Worm (Caenorhabditis elegans): ENCODE results near the gene Y37D8A.5.

Gene Y37D8A.5

DNA sequence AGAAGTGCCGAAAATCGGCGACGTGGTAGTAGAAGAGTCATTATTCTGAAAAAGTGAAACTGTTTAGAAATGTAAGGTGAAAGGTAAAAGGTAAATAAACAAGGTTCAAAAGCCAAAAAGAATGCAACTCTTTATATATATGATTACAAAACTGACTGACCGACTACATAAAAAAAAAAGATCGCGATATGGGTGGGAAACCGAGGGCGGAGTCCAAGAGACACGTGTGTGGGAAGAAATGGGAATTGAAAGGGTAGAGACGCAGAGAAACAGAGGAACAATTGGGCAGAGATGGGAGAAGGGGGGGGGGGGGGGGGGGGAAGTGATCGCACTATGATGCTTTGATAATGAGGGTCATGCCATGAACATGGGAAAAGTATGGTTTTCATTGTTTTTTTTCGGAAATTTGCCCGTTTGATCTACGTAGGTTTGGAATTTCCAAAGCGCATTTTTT, 16.4 kb downstream of the Y37D8A.5 start, which contains the start of gene Y37D8A.4 (continued):
- TF ChIP-seq ztf-22 (GFP tag; optimal IDR thresholded peaks at IDR 0.05) (peak; percentile 44), zfh-2 (GFP tag; conservative IDR thresholded peaks at IDR 0.05) (peak; percentile 82), ets-4 (GFP tag; optimal IDR thresholded peaks at IDR 0.05) (no peak), attf-5 (GFP tag; optimal IDR thresholded peaks at IDR 0.05) (peak; percentile 59), nfyb-1 (GFP tag; IDR thresholded peaks at IDR 0.05) (0 out of 2 replicates have a peak, but pooled peaks have one; percentile 9), sdz-38 (tag; optimal IDR thresholded peaks at IDR 0.05) (no peak), somi-1 (GFP tag; optimal IDR thresholded peaks at IDR 0.05) (peak; percentile 67), lin-54 (GFP tag; optimal IDR thresholded peaks at IDR 0.05) (peak; percentile 23), nhr-179 (tag; optimal IDR thresholded peaks at IDR 0.05) (no peak), cebp-1 (GFP tag; IDR thresholded peaks at IDR 0.05) (no peak), cebp-1 (tag; optimal IDR thresholded peaks at IDR 0.05) (peak; percentile 69), dox-1 (GFP tag; IDR thresholded peaks at IDR 0.05) (no peak), tbp1 (GFP tag; optimal IDR thresholded peaks at IDR 0.05) (peak; percentile 48), snpc-1.3 (tag; optimal IDR thresholded peaks at IDR 0.05; ENCODE audit: insufficient read depth) (no peak), egl-44 (GFP tag; IDR thresholded peaks at IDR 0.05) (no peak), pha-4 (tag; optimal IDR thresholded peaks at IDR 0.05) (no peak), nhr-80 (tag; optimal IDR thresholded peaks at IDR 0.05) (peak; percentile 57), hmg-1.2 (GFP tag; IDR thresholded peaks at IDR 0.05) (peak; percentile 40; the same call in 1 of the 2 replicates), T26A5.8 (tag; optimal IDR thresholded peaks at IDR 0.05) (no peak), lin-26 (GFP tag; IDR thresholded peaks at IDR 0.05) (0 out of 2 replicates have a peak, but pooled peaks have one; percentile 30), lin-35 (GFP tag; optimal IDR thresholded peaks at IDR 0.05) (no peak)

DNA sequence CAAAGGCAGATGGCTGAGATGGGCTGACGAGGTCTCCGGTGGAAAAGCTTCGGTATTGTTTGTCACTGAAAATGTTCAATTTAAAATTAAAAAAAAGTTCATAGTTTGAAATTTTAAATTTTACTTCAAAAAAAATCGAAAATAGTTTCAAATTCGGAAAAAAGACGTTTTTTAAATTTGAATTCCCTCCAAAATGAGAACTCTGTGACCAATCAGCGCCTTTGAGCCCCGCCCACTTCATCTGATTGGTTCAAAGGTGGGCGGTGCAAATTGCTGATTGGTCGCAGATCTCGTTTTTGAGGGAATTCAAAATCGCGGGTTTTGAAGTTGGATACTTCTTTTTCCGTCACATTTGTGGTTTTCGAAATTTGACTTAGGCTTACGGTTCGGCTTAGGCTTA, 17.0 kb downstream of the Y37D8A.5 start:
- TF ChIP-seq C06A6.2 (GFP tag; conservative IDR thresholded peaks at IDR 0.05) (no peak), ztf-25 (GFP tag; IDR thresholded peaks at IDR 0.05) (no peak), nfyb-1 (GFP tag; IDR thresholded peaks at IDR 0.05) (peak; percentile 83), tbx-9 (tag; optimal IDR thresholded peaks at IDR 0.05; ENCODE audit: borderline replicate concordance) (no peak), aptf-3 (GFP tag; IDR thresholded peaks at IDR 0.05) (no peak)

DNA sequence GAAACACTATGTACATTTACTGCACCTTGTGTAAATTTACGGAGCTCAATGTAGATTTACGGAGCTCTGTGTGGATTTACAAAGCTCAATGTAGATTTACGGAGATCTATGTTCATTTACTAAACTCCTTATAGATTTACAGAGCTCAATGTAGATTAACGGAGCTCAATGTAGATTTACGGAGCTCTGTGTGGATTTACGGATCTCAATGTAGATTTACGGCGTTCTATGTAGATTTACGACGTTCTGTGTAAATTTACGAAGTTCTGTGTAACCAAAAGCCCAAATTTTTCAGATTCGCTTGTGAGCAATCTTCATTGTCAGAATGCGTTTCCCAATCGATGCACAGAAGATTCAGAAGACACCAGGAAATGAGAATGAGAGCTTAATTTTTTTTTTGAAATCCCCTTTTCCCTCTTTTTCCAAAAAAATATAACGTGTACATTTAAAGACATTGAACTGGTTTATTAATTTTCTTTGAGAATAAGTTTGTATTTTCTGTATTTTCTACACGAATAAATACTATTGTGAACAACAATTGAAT, 18.5 kb downstream of the Y37D8A.5 start:
- TF ChIP-seq nfyb-1 (GFP tag; IDR thresholded peaks at IDR 0.05) = 0 out of 2 replicates have a peak, but pooled peaks have one; percentile 7
- TF ChIP-seq repo-1 (tag; optimal IDR thresholded peaks at IDR 0.05) = no peak

ce11 chrIII:12833079-12833478, 22.2 kb downstream of the Y37D8A.5 start:
- TF ChIP-seq nhr-80 (tag; optimal IDR thresholded peaks at IDR 0.05) = peak; percentile 43
- no peak for TF ChIP-seq ztf-25 (GFP tag; IDR thresholded peaks at IDR 0.05)

ce11 chrIII:12831696-12832095, 23.6 kb downstream of the Y37D8A.5 start:
- no peak for TF ChIP-seq ceh-100 (GFP tag; IDR thresholded peaks at IDR 0.05)

DNA sequence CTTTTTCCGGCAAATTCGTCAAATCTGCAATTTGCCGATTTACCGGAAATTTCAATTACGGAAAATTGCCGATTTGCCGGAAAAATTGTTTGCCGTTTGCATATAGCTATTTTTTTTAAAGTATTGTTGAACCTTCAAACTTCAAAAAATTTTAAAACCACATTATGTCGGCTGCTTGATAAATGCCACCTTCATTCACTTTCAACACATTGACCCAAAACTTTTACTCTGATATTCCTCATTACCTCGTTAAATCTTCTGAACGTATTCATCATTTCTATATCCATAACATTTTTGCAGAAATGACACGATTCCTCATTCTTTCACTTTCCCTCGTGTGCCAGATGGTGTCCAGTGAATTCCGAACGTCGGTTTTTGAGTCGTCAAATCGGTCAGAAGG, 26.2 kb downstream of the Y37D8A.5 start, which contains the start of gene Y37D8A.3:
TSS of gene Y37D8A.3 (plus strand) at position 301 of the 400 bp plus-strand sequence.
- TF ChIP-seq atf-7 (tag; optimal IDR thresholded peaks at IDR 0.05) = no peak
- TF ChIP-seq Y67H2A.10 (GFP tag; conservative IDR thresholded peaks at IDR 0.05) = no peak
- TF ChIP-seq D2030.7 (GFP tag; IDR thresholded peaks at IDR 0.05) = no peak
- no peak for TF ChIP-seq ZK185.1 (tag; optimal IDR thresholded peaks at IDR 0.05; ENCODE audit: poor library complexity, severe bottlenecking)
- TF ChIP-seq B0019.2 (GFP tag; conservative IDR thresholded peaks at IDR 0.05) = no peak
- TF ChIP-seq ccch-3 (GFP tag; optimal IDR thresholded peaks at IDR 0.05) = no peak
- TF ChIP-seq gei-17 (GFP tag; optimal IDR thresholded peaks at IDR 0.05) = no peak
